Fruit fly (Drosophila melanogaster) whole organism, pupa: ENCODE results near the gene Proc.

Source experiments
- CG12605 ChIP-seq: fragments of 200-800 bp; sonication (Bioruptor generic); IDR thresholded peaks from 2 replicates; pipeline ENCODE4 v1.3.6; 2022; ENCODE audit warnings: missing biosample characterization, missing genetic modification characterization
- CG4496 ChIP-seq: fragments of 200-800 bp; sonication (Bioruptor generic); IDR thresholded peaks from 3 replicates; pipeline ENCODE4 v1.3.6; 2022; ENCODE audit warnings: missing biosample characterization, missing genetic modification characterization
- CG8301 ChIP-seq: fragments of 200-800 bp; sonication (Bioruptor generic); optimal IDR thresholded peaks from 2 replicates; lab custom pipeline; 2018; ENCODE audit warnings: missing biosample characterization, mild to moderate bottlenecking, missing genetic modification characterization
- EcR ChIP-seq: fragments of 200-800 bp; sonication (Bioruptor generic); optimal IDR thresholded peaks from 3 replicates; lab custom pipeline; 2019; ENCODE audit warnings: missing biosample characterization, missing genetic modification characterization, mild to moderate bottlenecking, moderate library complexity, missing genetic modification reagents
- Ets98B ChIP-seq: fragments of 200-800 bp; sonication (Bioruptor generic); IDR thresholded peaks from 2 replicates; pipeline ENCODE4 v1.3.6; 2022; ENCODE audit warnings: missing biosample characterization, missing genetic modification characterization
- Snoo ChIP-seq: fragments of 200-800 bp; sonication (Bioruptor generic); optimal IDR thresholded peaks from 3 replicates; lab custom pipeline; 2017; ENCODE audit warnings: missing biosample characterization, mild to moderate bottlenecking, missing genetic modification characterization, inconsistent platforms
- fd96Ca ChIP-seq: fragments of 200-800 bp; sonication (Bioruptor generic); IDR thresholded peaks from 3 replicates; pipeline ENCODE4 v1.3.6; 2022; ENCODE audit warnings: missing biosample characterization, missing genetic modification characterization
- rn ChIP-seq: fragments of 200-800 bp; sonication (Bioruptor generic); IDR thresholded peaks from 2 replicates; pipeline ENCODE4 v1.3.6; 2022; ENCODE audit warnings: missing biosample characterization, missing genetic modification characterization

DNA sequence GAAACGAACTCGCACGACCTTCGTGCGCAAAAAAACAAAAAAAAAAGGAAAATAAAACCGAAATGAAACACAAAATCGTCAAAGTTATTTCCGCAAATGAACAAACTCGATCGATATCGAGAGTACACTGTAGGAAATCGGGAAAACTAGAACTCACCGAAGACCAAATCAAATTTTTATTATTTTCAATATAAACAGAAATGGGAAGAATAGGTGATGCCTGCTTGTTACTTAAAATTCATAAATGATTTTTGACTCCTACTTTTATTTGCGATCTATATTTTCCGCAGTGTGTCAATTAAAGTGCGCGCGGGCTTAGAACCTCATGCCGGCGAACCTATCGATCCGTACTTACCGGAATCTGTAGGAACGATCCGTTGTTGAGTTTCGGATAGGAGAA is 4.4 kb upstream of the Proc start:
- TF ChIP-seq EcR (GFP tag; lab: Kevin White, UChicago) (no peak), CG8301 (tag; lab: Kevin White, UChicago) (no peak), Ets98B (GFP tag; lab: Robert Waterston, UW) (no peak), Snoo (tag; lab: Kevin White, UChicago) (peak; percentile 37), CG4496 (GFP tag; lab: Robert Waterston, UW) (0 out of 3 replicates have a peak, but pooled peaks have one; percentile 17), CG12605 (GFP tag; lab: Robert Waterston, UW) (no peak), rn (no peak), fd96Ca (GFP tag; lab: Robert Waterston, UW) (no peak)
